Worm (Caenorhabditis elegans) whole organism, L1 larva: ENCODE data around the gene fbxa-94.

ENCODE experiments used
- C04F5.9 ChIP-seq: sonication (generic microtip); optimal IDR thresholded peaks from 2 replicates; lab custom pipeline; 2016; ENCODE audit warnings: missing genetic modification characterization, missing compliant biosample characterization
- C16A3.4 ChIP-seq: fragments of 150-350 bp; optimal IDR thresholded peaks from 2 replicates; lab custom pipeline; 2014; ENCODE audit warnings: missing biosample characterization, missing genetic modification characterization
- F16B12.6 ChIP-seq: fragments of 150-350 bp; optimal IDR thresholded peaks from 2 replicates; lab custom pipeline; 2014; ENCODE audit warnings: missing biosample characterization, missing genetic modification characterization
- Y116A8C.19 ChIP-seq: sonication (generic microtip); optimal IDR thresholded peaks from 2 replicates; lab custom pipeline; 2016; ENCODE audit warnings: missing compliant biosample characterization, missing genetic modification characterization, borderline replicate concordance
- aha-1 ChIP-seq: fragments of 150-350 bp; optimal IDR thresholded peaks from 2 replicates; lab custom pipeline; 2014; ENCODE audit warnings: missing biosample characterization, missing genetic modification characterization
- aly-2 ChIP-seq: fragments of 150-350 bp; optimal IDR thresholded peaks from 2 replicates; lab custom pipeline; 2014; ENCODE audit warnings: missing biosample characterization, missing genetic modification characterization
- ama-1 ChIP-seq: fragments of 150-350 bp; optimal IDR thresholded peaks from 2 replicates; lab custom pipeline; 2014
- blmp-1 ChIP-seq: fragments of 150-350 bp; optimal IDR thresholded peaks from 2 replicates; lab custom pipeline; 2014; ENCODE audit warnings: missing biosample characterization, missing genetic modification characterization
- ceh-63 ChIP-seq: fragments of 200-800 bp; sonication (Bioruptor generic); optimal IDR thresholded peaks from 2 replicates; lab custom pipeline; 2018; ENCODE audit warnings: mild to moderate bottlenecking, missing genetic modification characterization, missing compliant biosample characterization
- ceh-88 ChIP-seq: fragments of 200-800 bp; sonication (Bioruptor generic); IDR thresholded peaks from 2 replicates; pipeline ENCODE4 v1.3.6; 2022; ENCODE audit warnings: missing genetic modification characterization, missing compliant biosample characterization
- ceh-90 ChIP-seq: sonication (generic microtip); optimal IDR thresholded peaks from 2 replicates; lab custom pipeline; 2016; ENCODE audit warnings: missing genetic modification characterization, missing compliant biosample characterization
- dpl-1 ChIP-seq, 3 experiments: fragments of 150-350 bp in 2 of 3; sonication (generic microtip) in 1 of 3; optimal IDR thresholded peaks; 2 replicates each; lab custom pipeline; 2014 to 2017; ENCODE audit warnings: missing biosample characterization in 3 of 3, missing genetic modification characterization in 3 of 3, missing genetic modification reagents in 3 of 3
- efl-1 ChIP-seq, 4 experiments: fragments of 150-350 bp; optimal IDR thresholded peaks in 3 of 4; peaks in 1 of 4; 1 replicate in 1 of 4; 2 replicates in 3 of 4; lab custom pipeline; 2014; ENCODE audit warnings: missing biosample characterization in 2 of 4, missing genetic modification characterization in 2 of 4, missing genetic modification reagents in 2 of 4
- efl-3 ChIP-seq: fragments of 200-800 bp; sonication (Bioruptor generic); optimal IDR thresholded peaks from 2 replicates; lab custom pipeline; 2018; ENCODE audit warnings: mild to moderate bottlenecking, missing genetic modification characterization, missing compliant biosample characterization
- egl-13 ChIP-seq: sonication (generic microtip); optimal IDR thresholded peaks from 2 replicates; lab custom pipeline; 2016; ENCODE audit warnings: missing genotype, missing genetic modification reagents, missing genetic modification characterization, missing compliant biosample characterization
- elt-2 ChIP-seq: sonication (generic microtip); optimal IDR thresholded peaks from 2 replicates; lab custom pipeline; 2016; ENCODE audit warnings: missing genetic modification characterization, mild to moderate bottlenecking, inconsistent platforms, missing compliant biosample characterization, missing genetic modification reagents
- elt-3 ChIP-seq, 6 experiments: fragments of 150-350 bp in 1 of 6; sonication (generic microtip); optimal IDR thresholded peaks; 2 replicates each; lab custom pipeline; 2017 to 2018; ENCODE audit warnings: missing biosample characterization in 6 of 6, missing genetic modification characterization in 6 of 6, inconsistent platforms in 1 of 6
- fkh-10 ChIP-seq: sonication (generic microtip); optimal IDR thresholded peaks from 2 replicates; lab custom pipeline; 2017; ENCODE audit warnings: missing biosample characterization, missing genetic modification reagents, missing genetic modification characterization
- fkh-4 ChIP-seq: sonication (generic microtip); optimal IDR thresholded peaks from 2 replicates; lab custom pipeline; 2016; ENCODE audit warnings: missing compliant biosample characterization, missing genetic modification characterization, borderline replicate concordance
- grh-1 ChIP-seq: fragments of 200-800 bp; sonication (Bioruptor generic); IDR thresholded peaks from 2 replicates; pipeline ENCODE4 v1.3.6; 2022; ENCODE audit warnings: missing genetic modification reagents, missing genetic modification characterization, missing compliant biosample characterization
- irx-1 ChIP-seq: sonication (generic microtip); optimal IDR thresholded peaks from 2 replicates; lab custom pipeline; 2016; ENCODE audit warnings: missing genetic modification characterization, missing compliant biosample characterization
- isw-1 ChIP-seq: fragments of 200-800 bp; sonication (Bioruptor generic); IDR thresholded peaks from 2 replicates; pipeline ENCODE4 v1.3.6; 2022; ENCODE audit warnings: missing genetic modification characterization, missing compliant biosample characterization
- jun-1 ChIP-seq: fragments of 150-350 bp; optimal IDR thresholded peaks from 2 replicates; lab custom pipeline; 2014; ENCODE audit warnings: missing biosample characterization, missing genetic modification reagents, missing genetic modification characterization
- lin-14 ChIP-seq: fragments of 200-800 bp; sonication (Bioruptor generic); optimal IDR thresholded peaks from 2 replicates; lab custom pipeline; 2018; ENCODE audit warnings: mild to moderate bottlenecking, missing genetic modification characterization, moderate library complexity, missing compliant biosample characterization
- lin-15B ChIP-seq: fragments of 150-350 bp; sonication (generic microtip); optimal IDR thresholded peaks from 3 replicates; lab custom pipeline; 2014; ENCODE audit warnings: missing biosample characterization, missing genetic modification characterization
- lin-35 ChIP-seq, 2 experiments: fragments of 150-350 bp; optimal IDR thresholded peaks; 2 replicates each; lab custom pipeline; 2014; ENCODE audit warnings: missing biosample characterization in 2 of 2, missing genetic modification characterization in 2 of 2, missing genetic modification reagents in 2 of 2
- lin-39 ChIP-seq: fragments of 150-350 bp; optimal IDR thresholded peaks from 2 replicates; lab custom pipeline; 2014; ENCODE audit warnings: missing biosample characterization, missing genetic modification reagents, missing genetic modification characterization
- lir-3 ChIP-seq: sonication (generic microtip); optimal IDR thresholded peaks from 2 replicates; lab custom pipeline; 2016; ENCODE audit warnings: mild to moderate bottlenecking, missing genetic modification characterization, moderate library complexity, missing compliant biosample characterization; ENCODE audit not compliant: poor library complexity
- lsy-2 ChIP-seq, 2 experiments: fragments of 150-350 bp; optimal IDR thresholded peaks; 2 replicates each; lab custom pipeline; 2014; ENCODE audit warnings: missing biosample characterization in 2 of 2, missing genetic modification characterization in 2 of 2
- mab-9 ChIP-seq: fragments of 200-800 bp; sonication (Bioruptor generic); IDR thresholded peaks from 2 replicates; pipeline ENCODE4 v1.3.6; 2022; ENCODE audit warnings: missing genetic modification reagents, missing genetic modification characterization, missing compliant biosample characterization
- mdl-1 ChIP-seq, 2 experiments: fragments of 150-350 bp; optimal IDR thresholded peaks; 2 replicates each; lab custom pipeline; 2014 to 2017; ENCODE audit warnings: missing biosample characterization in 2 of 2, missing genetic modification characterization in 2 of 2, inconsistent platforms in 1 of 2
- mef-2 ChIP-seq: fragments of 150-350 bp; optimal IDR thresholded peaks from 2 replicates; lab custom pipeline; 2014; ENCODE audit warnings: missing biosample characterization, missing genetic modification characterization
- mep-1 ChIP-seq: fragments of 150-350 bp; optimal IDR thresholded peaks from 2 replicates; lab custom pipeline; 2014; ENCODE audit warnings: missing biosample characterization, missing genetic modification characterization
- nhr-19 ChIP-seq: fragments of 200-800 bp; sonication (Bioruptor generic); conservative IDR thresholded peaks from 2 replicates; pipeline ENCODE4 v1.3.6; 2022; ENCODE audit warnings: missing genetic modification characterization, missing compliant biosample characterization
- nhr-20 ChIP-seq: sonication (generic microtip); optimal IDR thresholded peaks from 2 replicates; lab custom pipeline; 2016; ENCODE audit warnings: mild to moderate bottlenecking, missing genetic modification characterization, missing compliant biosample characterization
- nhr-237 ChIP-seq: fragments of 150-350 bp; optimal IDR thresholded peaks from 2 replicates; lab custom pipeline; 2014; ENCODE audit warnings: missing biosample characterization, missing genetic modification characterization
- nhr-28 ChIP-seq: fragments of 150-350 bp; optimal IDR thresholded peaks from 2 replicates; lab custom pipeline; 2014; ENCODE audit warnings: missing biosample characterization, missing genetic modification characterization
- nhr-47 ChIP-seq: sonication (generic microtip); optimal IDR thresholded peaks from 2 replicates; lab custom pipeline; 2016; ENCODE audit warnings: mild to moderate bottlenecking, missing genetic modification characterization, moderate library complexity, missing compliant biosample characterization
- nhr-71 ChIP-seq: sonication (generic microtip); optimal IDR thresholded peaks from 2 replicates; lab custom pipeline; 2016; ENCODE audit warnings: mild to moderate bottlenecking, missing genetic modification characterization, moderate library complexity, missing compliant biosample characterization
- nhr-85 ChIP-seq: sonication (generic microtip); peaks from one replicate; lab custom pipeline; 2016; ENCODE audit warnings: missing genetic modification characterization, inconsistent platforms, missing compliant biosample characterization
- nhr-90 ChIP-seq: sonication (generic microtip); optimal IDR thresholded peaks from 2 replicates; lab custom pipeline; 2016; ENCODE audit warnings: mild to moderate bottlenecking, missing genetic modification characterization, missing compliant biosample characterization; ENCODE audit not compliant: poor library complexity
- pag-3 ChIP-seq: sonication (generic microtip); optimal IDR thresholded peaks from 2 replicates; lab custom pipeline; 2017; ENCODE audit warnings: missing genetic modification characterization, mild to moderate bottlenecking, missing compliant biosample characterization, antibody characterized with exemption, borderline replicate concordance; ENCODE audit not compliant: insufficient read depth
- pax-3 ChIP-seq: fragments of 200-800 bp; sonication (Bioruptor generic); optimal IDR thresholded peaks from 2 replicates; lab custom pipeline; 2018; ENCODE audit warnings: mild to moderate bottlenecking, missing genetic modification characterization, moderate library complexity, missing compliant biosample characterization
- rnt-1 ChIP-seq: sonication (generic microtip); optimal IDR thresholded peaks from 2 replicates; lab custom pipeline; 2016; ENCODE audit warnings: mild to moderate bottlenecking, missing genetic modification characterization, moderate library complexity, missing compliant biosample characterization
- skn-1 ChIP-seq: fragments of 150-350 bp; optimal IDR thresholded peaks from 2 replicates; lab custom pipeline; 2014; ENCODE audit warnings: missing biosample characterization, missing genetic modification characterization
- snu-23 ChIP-seq: sonication (generic microtip); optimal IDR thresholded peaks from 2 replicates; lab custom pipeline; 2016; ENCODE audit warnings: missing genetic modification characterization, missing compliant biosample characterization
- sup-37 ChIP-seq: fragments of 200-800 bp; sonication (Bioruptor generic); optimal IDR thresholded peaks from 2 replicates; lab custom pipeline; 2018; ENCODE audit warnings: mild to moderate bottlenecking, missing genetic modification characterization, missing compliant biosample characterization
- ztf-11 ChIP-seq, 2 experiments: sonication (generic microtip); optimal IDR thresholded peaks; 2 replicates each; lab custom pipeline; 2016 to 2017; ENCODE audit warnings: missing genetic modification characterization in 2 of 2, missing biosample characterization in 1 of 2, missing compliant biosample characterization in 1 of 2

Gene fbxa-94

DNA sequence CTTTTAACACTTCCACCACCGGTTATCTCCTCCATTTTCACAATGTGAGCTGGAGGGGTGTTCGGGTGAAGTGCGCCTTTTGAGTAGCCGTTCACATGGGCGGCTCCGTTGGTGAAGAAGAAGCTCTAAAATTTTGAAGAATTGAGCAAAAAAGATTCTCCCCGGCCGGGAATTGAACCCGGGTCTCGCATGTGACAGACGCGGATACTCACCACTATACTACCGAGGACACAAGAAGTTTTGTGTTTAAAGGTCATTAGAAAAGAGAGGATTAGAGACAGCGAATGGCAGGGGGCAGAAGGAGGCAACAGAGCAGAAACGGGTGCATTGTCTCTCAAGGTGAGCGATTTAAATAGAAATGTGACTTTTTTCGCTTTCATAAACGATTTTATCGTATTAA is 21.1 kb upstream of the fbxa-94 start (continued):
- TF ChIP-seq mab-9 (GFP tag; lab: Robert Waterston, UW) (no peak), lin-39 (tag; lab: Kevin White, UChicago) (no peak), fkh-10 (GFP tag; lab: Kevin White, UChicago) (no peak), elt-3 (tag; optimal IDR thresholded peaks at IDR 0.05; lab: Kevin White, UChicago) (peak in 1 of 6 experiments; percentile 30), grh-1 (GFP tag; lab: Robert Waterston, UW) (no peak), efl-3 (no peak), nhr-28 (tag; lab: Kevin White, UChicago) (no peak), nhr-237 (tag; lab: Kevin White, UChicago) (no peak), aly-2 (tag; lab: Kevin White, UChicago) (no peak), nhr-71 (tag; lab: Kevin White, UChicago) (peak; percentile 56), lin-35 (GFP tag; optimal IDR thresholded peaks at IDR 0.05; lab: Kevin White, UChicago) (peak; percentile 30 to 70), ceh-88 (GFP tag; lab: Robert Waterston, UW) (no peak), mdl-1 (tag; optimal IDR thresholded peaks at IDR 0.05; lab: Kevin White, UChicago) (peak in 1 of 2 experiments; percentile 65), pax-3 (tag; lab: Kevin White, UChicago) (no peak), aha-1 (tag; lab: Kevin White, UChicago) (no peak), elt-2 (tag; lab: Kevin White, UChicago) (no peak), C16A3.4 (tag; lab: Kevin White, UChicago) (peak; percentile 35), nhr-19 (GFP tag; lab: Robert Waterston, UW) (peak; percentile 67), isw-1 (GFP tag; lab: Robert Waterston, UW) (no peak), pag-3 (tag; lab: Kevin White, UChicago) (no peak), ama-1 (no peak), C04F5.9 (tag; lab: Kevin White, UChicago) (no peak), ceh-90 (tag; lab: Kevin White, UChicago) (no peak), irx-1 (tag; lab: Kevin White, UChicago) (peak; percentile 8), sup-37 (GFP tag; lab: Kevin White, UChicago) (no peak), nhr-90 (peak; percentile 17), Y116A8C.19 (tag; lab: Kevin White, UChicago) (no peak), ceh-63 (GFP tag; lab: Kevin White, UChicago) (no peak), lsy-2 (tag; optimal IDR thresholded peaks at IDR 0.05; lab: Kevin White, UChicago) (peak; percentile 16 to 57), mef-2 (no peak), lin-15B (tag; lab: Kevin White, UChicago) (no peak), dpl-1 (GFP tag; optimal IDR thresholded peaks at IDR 0.05; lab: Kevin White, UChicago) (peak in 2 of 3 experiments; percentile 5 to 37), ztf-11 (tag; optimal IDR thresholded peaks at IDR 0.05; lab: Kevin White, UChicago) (no peak)
- TF ChIP-seq, all 84 proteins: peak for 30

DNA sequence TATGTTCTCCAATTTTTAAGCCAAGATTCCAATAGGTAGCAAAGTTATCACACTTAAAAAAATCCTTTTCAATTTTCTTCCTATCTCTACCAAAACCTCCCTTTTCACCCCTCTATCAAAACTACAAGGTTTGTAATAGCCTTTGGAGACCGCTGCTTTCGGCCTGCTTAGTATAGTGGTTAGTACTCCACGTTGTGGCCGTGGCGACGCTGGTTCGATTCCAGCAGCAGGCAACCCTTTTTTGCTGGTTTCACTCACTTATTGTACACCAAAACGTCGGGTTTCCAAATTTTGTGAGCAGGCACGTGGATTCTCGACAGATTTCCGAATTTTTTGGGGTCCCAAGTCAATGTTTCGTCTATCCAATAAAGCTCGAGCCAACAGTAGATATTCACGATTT is 18.8 kb upstream of the fbxa-94 start:
- TF ChIP-seq nhr-47 (tag; lab: Kevin White, UChicago) = peak; percentile 44
- no peak for TF ChIP-seq elt-3 (tag; optimal IDR thresholded peaks at IDR 0.05; lab: Kevin White, UChicago)
- TF ChIP-seq nhr-20 = peak; percentile 30
- peak; percentile 45 for TF ChIP-seq nhr-19 (GFP tag; lab: Robert Waterston, UW)
- TF ChIP-seq grh-1 (GFP tag; lab: Robert Waterston, UW) = no peak
- no peak for TF ChIP-seq fkh-4
- TF ChIP-seq F16B12.6 (tag; lab: Kevin White, UChicago) = no peak
- no peak for TF ChIP-seq efl-3
- no peak for TF ChIP-seq nhr-85 (tag; lab: Kevin White, UChicago)
- TF ChIP-seq lin-35 (GFP tag; optimal IDR thresholded peaks at IDR 0.05; lab: Kevin White, UChicago) = peak in 1 of 2 experiments; percentile 70
- no peak for TF ChIP-seq jun-1
- peak; percentile 24 for TF ChIP-seq nhr-71 (tag; lab: Kevin White, UChicago)
- no peak for TF ChIP-seq C04F5.9 (tag; lab: Kevin White, UChicago)
- TF ChIP-seq lsy-2 (tag; optimal IDR thresholded peaks at IDR 0.05; lab: Kevin White, UChicago) = peak in 1 of 2 experiments; percentile 22
- TF ChIP-seq mdl-1 (tag; optimal IDR thresholded peaks at IDR 0.05; lab: Kevin White, UChicago) = peak in 1 of 2 experiments; percentile 12
- TF ChIP-seq lin-39 (tag; lab: Kevin White, UChicago) = no peak
- TF ChIP-seq blmp-1 (tag; lab: Kevin White, UChicago) = no peak
- TF ChIP-seq skn-1 = peak; percentile 32
- TF ChIP-seq elt-2 (tag; lab: Kevin White, UChicago) = no peak
- peak; percentile 23 for TF ChIP-seq lin-14 (GFP tag; lab: Kevin White, UChicago)
- peak; percentile 37 for TF ChIP-seq C16A3.4 (tag; lab: Kevin White, UChicago)
- TF ChIP-seq egl-13 (tag; lab: Kevin White, UChicago) = no peak
- peak; percentile 12 for TF ChIP-seq rnt-1 (tag; lab: Kevin White, UChicago)
- peak; percentile 24 for TF ChIP-seq mep-1
- TF ChIP-seq sup-37 (GFP tag; lab: Kevin White, UChicago) = no peak
- peak in 1 of 2 experiments; percentile 30 for TF ChIP-seq efl-1 (optimal IDR thresholded peaks at IDR 0.05; lab: Kevin White, UChicago)
- TF ChIP-seq efl-1 (GFP tag; optimal IDR thresholded peaks at IDR 0.05 in 1 of 2; lab: Kevin White, UChicago) = peak; percentile 18 to 92
- TF ChIP-seq lir-3 = no peak
- TF ChIP-seq snu-23 = peak; percentile 55
